Fruit fly (Drosophila melanogaster) whole organism, embryonic: ENCODE data around the gene CG14961.

ENCODE experiments used
- Ada2b ChIP-seq: fragments of 200-800 bp; sonication (Bioruptor generic); IDR thresholded peaks from 2 replicates; pipeline ENCODE4 v1.3.6; 2022; ENCODE audit warnings: missing biosample characterization, missing genetic modification characterization
- Antp ChIP-seq: fragments of 200-800 bp; sonication (Bioruptor generic); optimal IDR thresholded peaks from 3 replicates; lab custom pipeline; 2016; ENCODE audit warnings: missing biosample characterization, missing genetic modification characterization
- Atf-2 ChIP-seq: fragments of 200-800 bp; sonication (Bioruptor generic); optimal IDR thresholded peaks from 2 replicates; lab custom pipeline; 2016; ENCODE audit warnings: missing biosample characterization, missing genetic modification characterization
- Atf6 ChIP-seq: fragments of 200-800 bp; sonication (Bioruptor generic); IDR thresholded peaks from 2 replicates; pipeline ENCODE4 v1.3.6; 2022; ENCODE audit warnings: missing biosample characterization, missing genetic modification characterization
- Awh ChIP-seq: fragments of 200-800 bp; sonication (Bioruptor generic); IDR thresholded peaks from 2 replicates; pipeline ENCODE4, ENCODE4 v1.3.6; 2022; ENCODE audit warnings: missing biosample characterization, missing genetic modification characterization
- BEAF-32 ChIP-seq: fragments of 200-800 bp; sonication (Bioruptor generic); optimal IDR thresholded peaks from 3 replicates; lab custom pipeline; 2017; ENCODE audit warnings: missing biosample characterization, missing genetic modification characterization, mild to moderate bottlenecking, moderate library complexity, missing genetic modification reagents
- Blimp-1 ChIP-seq: fragments of 200-800 bp; sonication (Bioruptor generic); optimal IDR thresholded peaks from 3 replicates; lab custom pipeline; 2018; ENCODE audit warnings: missing biosample characterization, missing genetic modification characterization, mild to moderate bottlenecking, moderate library complexity, missing genetic modification reagents
- CG10366 ChIP-seq: fragments of 200-800 bp; sonication (Bioruptor generic); IDR thresholded peaks from 2 replicates; pipeline ENCODE4 v1.3.6; 2022; ENCODE audit warnings: missing biosample characterization, missing genetic modification characterization
- CG11093 ChIP-seq: fragments of 200-800 bp; sonication (Bioruptor generic); IDR thresholded peaks from 3 replicates; pipeline ENCODE4 v1.3.6; 2022; ENCODE audit warnings: missing biosample characterization, missing genetic modification characterization
- CG11456 ChIP-seq: fragments of 200-800 bp; sonication (Bioruptor generic); IDR thresholded peaks from 3 replicates; pipeline ENCODE4 v1.3.6; 2022; ENCODE audit warnings: missing biosample characterization, missing genetic modification characterization
- CG12155 ChIP-seq: fragments of 200-800 bp; sonication (Bioruptor generic); optimal IDR thresholded peaks from 3 replicates; lab custom pipeline; 2016; ENCODE audit warnings: missing biosample characterization, missing genetic modification characterization
- CG12219 ChIP-seq: fragments of 200-800 bp; sonication (Bioruptor generic); optimal IDR thresholded peaks from 3 replicates; lab custom pipeline; 2018; ENCODE audit warnings: missing biosample characterization, mild to moderate bottlenecking, missing genetic modification characterization
- CG12236 ChIP-seq: fragments of 200-800 bp; sonication (Bioruptor generic); optimal IDR thresholded peaks from 2 replicates; lab custom pipeline; 2016; ENCODE audit warnings: missing biosample characterization, missing genetic modification characterization
- CG13775 ChIP-seq: fragments of 200-800 bp; sonication (Bioruptor generic); optimal IDR thresholded peaks from 3 replicates; lab custom pipeline; 2017; ENCODE audit warnings: missing biosample characterization, mild to moderate bottlenecking, missing genetic modification characterization
- CG14050 ChIP-seq: fragments of 200-800 bp; sonication (Bioruptor generic); IDR thresholded peaks from 3 replicates; pipeline ENCODE4 v1.3.6; 2022; ENCODE audit warnings: missing biosample characterization, missing genetic modification characterization
- CG1603 ChIP-seq: fragments of 200-800 bp; sonication (Bioruptor generic); optimal IDR thresholded peaks from 2 replicates; lab custom pipeline; 2019; ENCODE audit warnings: missing biosample characterization, mild to moderate bottlenecking, missing genetic modification characterization, moderate library complexity
- CG17361 ChIP-seq: fragments of 200-800 bp; sonication (Bioruptor generic); IDR thresholded peaks from 3 replicates; pipeline ENCODE4 v1.3.6; 2022; ENCODE audit warnings: missing biosample characterization, missing genetic modification characterization
- CG31224 ChIP-seq: fragments of 200-800 bp; sonication (Bioruptor generic); IDR thresholded peaks from 2 replicates; pipeline ENCODE4 v1.3.6; 2022; ENCODE audit warnings: missing biosample characterization, missing genetic modification characterization
- CG32772 ChIP-seq: fragments of 200-800 bp; sonication (Bioruptor generic); IDR thresholded peaks from 2 replicates; pipeline ENCODE4 v1.3.6; 2022; ENCODE audit warnings: missing biosample characterization, missing genetic modification characterization
- CG34224 ChIP-seq: fragments of 200-800 bp; sonication (Bioruptor generic); IDR thresholded peaks from 3 replicates; pipeline ENCODE4 v1.3.6; 2022; ENCODE audit warnings: missing biosample characterization, missing genetic modification characterization; ENCODE audit not compliant: partially characterized antibody
- CG7786 ChIP-seq: fragments of 200-800 bp; sonication (Bioruptor generic); optimal IDR thresholded peaks from 2 replicates; lab custom pipeline; 2016; ENCODE audit warnings: missing biosample characterization, missing genetic modification characterization
- CG8478 ChIP-seq: fragments of >200 bp; optimal IDR thresholded peaks from 2 replicates; lab custom pipeline; 2018
- CoRest ChIP-seq: fragments of 200-800 bp; sonication (Bioruptor generic); optimal IDR thresholded peaks from 3 replicates; lab custom pipeline; 2018; ENCODE audit warnings: missing biosample characterization, mild to moderate bottlenecking, missing genetic modification characterization, moderate library complexity
- Dip2 ChIP-seq: fragments of 200-800 bp; sonication (Bioruptor generic); IDR thresholded peaks from 2 replicates; pipeline ENCODE4 v1.3.6; 2022; ENCODE audit warnings: missing biosample characterization, missing genetic modification characterization
- Lim3 ChIP-seq: fragments of 200-800 bp; sonication (Bioruptor generic); IDR thresholded peaks from 2 replicates; pipeline ENCODE4 v1.3.6; 2022; ENCODE audit warnings: missing biosample characterization, missing genetic modification characterization
- MTF-1 ChIP-seq: fragments of 200-800 bp; sonication (Bioruptor generic); optimal IDR thresholded peaks from 2 replicates; lab custom pipeline; 2018; ENCODE audit warnings: missing biosample characterization, mild to moderate bottlenecking, missing genetic modification characterization, borderline replicate concordance
- Neu2 ChIP-seq: fragments of 200-800 bp; sonication (Bioruptor generic); optimal IDR thresholded peaks from 3 replicates; lab custom pipeline; 2016; ENCODE audit warnings: missing biosample characterization, missing genetic modification characterization, borderline replicate concordance
- Taf1 ChIP-seq: fragments of 200-800 bp; sonication (Bioruptor generic); IDR thresholded peaks from 2 replicates; pipeline ENCODE4 v1.3.6; 2022; ENCODE audit warnings: missing biosample characterization, missing genetic modification characterization
- ap ChIP-seq: fragments of 200-800 bp; sonication (Bioruptor generic); IDR thresholded peaks from 2 replicates; pipeline ENCODE4 v1.3.6; 2022; ENCODE audit warnings: missing biosample characterization, missing genetic modification characterization
- bsh ChIP-seq, 2 experiments: fragments of 200-800 bp; sonication (Bioruptor generic); optimal IDR thresholded peaks; 2 replicates each; lab custom pipeline; 2017 to 2018; ENCODE audit warnings: mild to moderate bottlenecking in 2 of 2, missing biosample characterization in 2 of 2, missing genetic modification characterization in 2 of 2, moderate library complexity in 1 of 2
- cas ChIP-seq: fragments of 200-800 bp; sonication (Bioruptor generic); IDR thresholded peaks from 2 replicates; pipeline ENCODE4 v1.3.6; 2022; ENCODE audit warnings: missing biosample characterization, missing genetic modification characterization
- ci ChIP-seq: fragments of 200-800 bp; sonication (Bioruptor generic); IDR thresholded peaks from 3 replicates; pipeline ENCODE4 v1.3.6; 2022; ENCODE audit warnings: missing biosample characterization, missing genetic modification characterization
- corto ChIP-seq: fragments of 200-800 bp; sonication (Bioruptor generic); optimal IDR thresholded peaks from 2 replicates; lab custom pipeline; 2016; ENCODE audit warnings: missing biosample characterization, mild to moderate bottlenecking, missing genetic modification characterization, moderate library complexity
- da ChIP-seq: fragments of 200-800 bp; sonication (Bioruptor generic); optimal IDR thresholded peaks from 2 replicates; lab custom pipeline; 2016; ENCODE audit warnings: missing biosample characterization, missing genetic modification characterization
- dan ChIP-seq: fragments of 200-800 bp; sonication (Bioruptor generic); IDR thresholded peaks from 2 replicates; pipeline ENCODE4 v1.3.6; 2022; ENCODE audit warnings: missing biosample characterization, missing genetic modification characterization
- dimm ChIP-seq: fragments of 200-800 bp; sonication (Bioruptor generic); IDR thresholded peaks from 2 replicates; pipeline ENCODE4 v1.3.6; 2022; ENCODE audit warnings: missing biosample characterization, missing genetic modification characterization
- dpn ChIP-seq, 2 experiments: fragments of 200-800 bp; sonication (Bioruptor generic); optimal IDR thresholded peaks; 3 replicates each; lab custom pipeline; 2016; ENCODE audit warnings: missing biosample characterization in 2 of 2, missing genetic modification characterization in 2 of 2
- fd64A ChIP-seq: fragments of 200-800 bp; sonication (Bioruptor generic); optimal IDR thresholded peaks from 3 replicates; lab custom pipeline; 2018; ENCODE audit warnings: missing biosample characterization, mild to moderate bottlenecking, missing genetic modification characterization
- fd96Cb ChIP-seq: fragments of 200-800 bp; sonication (Bioruptor generic); optimal IDR thresholded peaks from 2 replicates; lab custom pipeline; 2018; ENCODE audit warnings: missing biosample characterization, mild to moderate bottlenecking, missing genetic modification characterization, moderate library complexity
- ftz-f1 ChIP-seq: fragments of 200-800 bp; sonication (Bioruptor generic); optimal IDR thresholded peaks from 2 replicates; lab custom pipeline; 2016; ENCODE audit warnings: missing biosample characterization, missing genetic modification characterization
- jing ChIP-seq: fragments of 200-800 bp; sonication (Bioruptor generic); optimal IDR thresholded peaks from 2 replicates; lab custom pipeline; 2018; ENCODE audit warnings: missing biosample characterization, mild to moderate bottlenecking, missing genetic modification characterization
- lola ChIP-seq, 3 experiments: fragments of >200 bp in 2 of 3; fragments of 200-800 bp in 1 of 3; sonication (Bioruptor generic) in 1 of 3; optimal IDR thresholded peaks; 2 replicates each; lab custom pipeline; 2017 to 2019; ENCODE audit warnings: missing biosample characterization in 3 of 3, missing genetic modification characterization in 3 of 3, mild to moderate bottlenecking in 1 of 3, moderate library complexity in 1 of 3
- lov ChIP-seq, 2 experiments: fragments of 200-800 bp in 1 of 2; fragments of >200 bp in 1 of 2; sonication (Bioruptor generic) in 1 of 2; IDR thresholded peaks in 1 of 2; optimal IDR thresholded peaks in 1 of 2; 2 replicates in 1 of 2; 3 replicates in 1 of 2; pipeline versions ENCODE4 v1.3.6 to Lab custom; 2017 to 2022; ENCODE audit warnings: missing biosample characterization in 1 of 2, missing genetic modification characterization in 1 of 2
- onecut ChIP-seq: fragments of 200-800 bp; sonication (Bioruptor generic); IDR thresholded peaks from 2 replicates; pipeline ENCODE4 v1.3.6; 2022; ENCODE audit warnings: missing biosample characterization, missing genetic modification characterization
- pfk ChIP-seq: fragments of 200-800 bp; sonication (Bioruptor generic); optimal IDR thresholded peaks from 2 replicates; lab custom pipeline; 2018; ENCODE audit warnings: missing biosample characterization, mild to moderate bottlenecking, missing genetic modification characterization, moderate library complexity
- pho ChIP-seq: fragments of 200-800 bp; sonication (Bioruptor generic); optimal IDR thresholded peaks from 2 replicates; lab custom pipeline; 2016; ENCODE audit warnings: missing biosample characterization, missing genetic modification characterization
- sisA ChIP-seq: fragments of 200-800 bp; sonication (Bioruptor generic); IDR thresholded peaks from 2 replicates; pipeline ENCODE4 v1.3.6; 2022; ENCODE audit warnings: missing biosample characterization, missing genetic modification characterization
- sug ChIP-seq: fragments of 200-800 bp; optimal IDR thresholded peaks from 2 replicates; lab custom pipeline; 2019; ENCODE audit warnings: missing biosample characterization, mild to moderate bottlenecking, missing genetic modification characterization, moderate library complexity
- tin ChIP-seq: fragments of 200-800 bp; sonication (Bioruptor generic); optimal IDR thresholded peaks from 3 replicates; lab custom pipeline; 2016; ENCODE audit warnings: missing biosample characterization, missing genetic modification characterization
- tna ChIP-seq: fragments of 200-800 bp; sonication (Bioruptor generic); IDR thresholded peaks from 2 replicates; pipeline ENCODE4 v1.3.6; 2022; ENCODE audit warnings: missing biosample characterization, missing genetic modification characterization; ENCODE audit not compliant: partially characterized antibody
- yki ChIP-seq: fragments of >200 bp; optimal IDR thresholded peaks from 3 replicates; lab custom pipeline; 2018

CG14961 gene

dm6 chr3L:3303087-3303526 lies 26.8 kb upstream of the CG14961 start, which contains the start of gene CG14968 (continued):
- peak; percentile 91 for TF ChIP-seq corto (GFP tag; lab: Kevin White, UChicago)
- TF ChIP-seq Ada2b (GFP tag; lab: Robert Waterston, UW): peak; percentile 95
- peak; percentile 92 for TF ChIP-seq CG17361 (GFP tag; lab: Robert Waterston, UW)
- peak; percentile 93 for TF ChIP-seq CG31224 (GFP tag; lab: Robert Waterston, UW)
- peak; percentile 94 for TF ChIP-seq CoRest
- peak; percentile 99 for TF ChIP-seq ci (GFP tag; lab: Robert Waterston, UW)
- TF ChIP-seq dpn (GFP tag; optimal IDR thresholded peaks at IDR 0.05; lab: Kevin White, UChicago): peak; percentile 87 to 94
- peak; percentile 87 for TF ChIP-seq dimm
- TF ChIP-seq Blimp-1: peak; percentile 95
- TF ChIP-seq ap (GFP tag; lab: Robert Waterston, UW): peak; percentile 95
- TF ChIP-seq CG11456 (GFP tag; lab: Robert Waterston, UW): peak; percentile 97
- TF ChIP-seq Atf-2 (GFP tag; lab: Kevin White, UChicago): peak; percentile 57
- peak; percentile 89 for TF ChIP-seq tin (GFP tag; lab: Kevin White, UChicago)
- peak; percentile 68 for TF ChIP-seq fd64A
- TF ChIP-seq jing (GFP tag; lab: Kevin White, UChicago): peak; percentile 36
- TF ChIP-seq CG10366 (GFP tag; lab: Robert Waterston, UW): peak; percentile 97
- TF ChIP-seq lov (optimal IDR thresholded peaks at IDR 0.05; lab: Kevin White, UChicago): no peak
- TF ChIP-seq lov (GFP tag; IDR thresholded peaks at IDR 0.05; lab: Robert Waterston, UW): peak; percentile 93
- no peak for TF ChIP-seq CG34224
- TF ChIP-seq CG13775 (GFP tag; lab: Kevin White, UChicago): peak; percentile 88
- TF ChIP-seq da (GFP tag; lab: Kevin White, UChicago): no peak
- TF ChIP-seq lola (GFP tag; optimal IDR thresholded peaks at IDR 0.05; lab: Kevin White, UChicago): peak in 1 of 3 experiments; percentile 86
- TF ChIP-seq yki (lab: Kevin White, UChicago): no peak
- TF ChIP-seq Antp (GFP tag; lab: Kevin White, UChicago): peak; percentile 23
- TF ChIP-seq CG8478 (lab: Kevin White, UChicago): no peak
- TF ChIP-seq CG1603 (tag; lab: Kevin White, UChicago): peak; percentile 36
- peak; percentile 41; the same call in 1 of the 2 replicates for TF ChIP-seq dan (GFP tag; lab: Robert Waterston, UW)
- peak; percentile 77 for TF ChIP-seq CG12219 (GFP tag; lab: Kevin White, UChicago)
- peak; percentile 97 for TF ChIP-seq Atf6 (GFP tag; lab: Robert Waterston, UW)
- peak; percentile 95 for TF ChIP-seq CG32772
- peak; percentile 78 for TF ChIP-seq pho (GFP tag; lab: Kevin White, UChicago)
- peak; percentile 91 for TF ChIP-seq Taf1 (GFP tag; lab: Robert Waterston, UW)
- TF ChIP-seq fd96Cb (tag; lab: Kevin White, UChicago): peak; percentile 94
- TF ChIP-seq CG11093 (GFP tag; lab: Robert Waterston, UW): peak; percentile 66; the same call in 2 of the 3 replicates
- peak; percentile 88 for TF ChIP-seq sug
- TF ChIP-seq CG12236 (GFP tag; lab: Kevin White, UChicago): peak; percentile 23
- TF ChIP-seq CG12155: peak; percentile 90
- peak; percentile 97 for TF ChIP-seq CG14050 (GFP tag; lab: Robert Waterston, UW)
- no peak for TF ChIP-seq Dip2 (GFP tag; lab: Robert Waterston, UW)
- peak; percentile 88 for TF ChIP-seq MTF-1 (GFP tag; lab: Kevin White, UChicago)
- TF ChIP-seq ftz-f1 (GFP tag; lab: Kevin White, UChicago): peak; percentile 48
- no peak for TF ChIP-seq pfk (GFP tag; lab: Kevin White, UChicago)
- peak; percentile 96 for TF ChIP-seq Awh (GFP tag; lab: Robert Waterston, UW)
- TF ChIP-seq tna (GFP tag; lab: Robert Waterston, UW): no peak
- peak; percentile 83 for TF ChIP-seq Lim3
- TF ChIP-seq onecut (GFP tag; lab: Robert Waterston, UW): peak; percentile 86
- peak; percentile 91 for TF ChIP-seq sisA
- TF ChIP-seq bsh (GFP tag; optimal IDR thresholded peaks at IDR 0.05; lab: Kevin White, UChicago): peak; percentile 70 to 95
- peak; percentile 90 for TF ChIP-seq cas (GFP tag; lab: Robert Waterston, UW)
- peak; percentile 72 for TF ChIP-seq CG7786 (GFP tag; lab: Kevin White, UChicago)
- no peak for TF ChIP-seq BEAF-32 (GFP tag; lab: Kevin White, UChicago)
- no peak for TF ChIP-seq Neu2 (GFP tag; lab: Kevin White, UChicago)
